Worm (Caenorhabditis elegans) whole organism, L1 larva: ENCODE results near the gene R08D7.4.

Source experiments
- alr-1 ChIP-seq: fragments of 200-800 bp; sonication (Bioruptor generic); optimal IDR thresholded peaks from 2 replicates; lab custom pipeline; 2018; ENCODE audit warnings: borderline replicate concordance, mild to moderate bottlenecking, missing genetic modification characterization, missing compliant biosample characterization
- ama-1 ChIP-seq: fragments of 150-350 bp; optimal IDR thresholded peaks from 2 replicates; lab custom pipeline; 2014
- blmp-1 ChIP-seq: fragments of 150-350 bp; optimal IDR thresholded peaks from 2 replicates; lab custom pipeline; 2014; ENCODE audit warnings: missing biosample characterization, missing genetic modification characterization
- ceh-63 ChIP-seq: fragments of 200-800 bp; sonication (Bioruptor generic); optimal IDR thresholded peaks from 2 replicates; lab custom pipeline; 2018; ENCODE audit warnings: mild to moderate bottlenecking, missing genetic modification characterization, missing compliant biosample characterization
- ceh-82 ChIP-seq, 3 experiments: fragments of 150-350 bp in 1 of 3; sonication (generic microtip) in 2 of 3; optimal IDR thresholded peaks; 2 replicates each; lab custom pipeline; 2014 to 2017; ENCODE audit warnings: missing biosample characterization in 3 of 3, missing genetic modification characterization in 3 of 3
- ceh-88 ChIP-seq: fragments of 200-800 bp; sonication (Bioruptor generic); IDR thresholded peaks from 2 replicates; pipeline ENCODE4 v1.3.6; 2022; ENCODE audit warnings: missing genetic modification characterization, missing compliant biosample characterization
- ces-1 ChIP-seq: fragments of 150-350 bp; optimal IDR thresholded peaks from 2 replicates; lab custom pipeline; 2014; ENCODE audit warnings: missing biosample characterization, missing genetic modification reagents, missing genetic modification characterization
- dpl-1 ChIP-seq, 3 experiments: fragments of 150-350 bp in 2 of 3; sonication (generic microtip) in 1 of 3; optimal IDR thresholded peaks; 2 replicates each; lab custom pipeline; 2014 to 2017; ENCODE audit warnings: missing biosample characterization in 3 of 3, missing genetic modification characterization in 3 of 3, missing genetic modification reagents in 3 of 3
- dsc-1 ChIP-seq: sonication (generic microtip); optimal IDR thresholded peaks from 2 replicates; lab custom pipeline; 2016; ENCODE audit warnings: mild to moderate bottlenecking, missing genetic modification characterization, missing compliant biosample characterization
- efl-1 ChIP-seq, 4 experiments: fragments of 150-350 bp; optimal IDR thresholded peaks in 3 of 4; peaks in 1 of 4; 1 replicate in 1 of 4; 2 replicates in 3 of 4; lab custom pipeline; 2014; ENCODE audit warnings: missing biosample characterization in 2 of 4, missing genetic modification characterization in 2 of 4, missing genetic modification reagents in 2 of 4
- egl-13 ChIP-seq: sonication (generic microtip); optimal IDR thresholded peaks from 2 replicates; lab custom pipeline; 2016; ENCODE audit warnings: missing genotype, missing genetic modification reagents, missing genetic modification characterization, missing compliant biosample characterization
- egl-27 ChIP-seq, 2 experiments: fragments of 150-350 bp in 1 of 2; sonication (generic microtip); optimal IDR thresholded peaks; 3 replicates each; lab custom pipeline; 2017 to 2018; ENCODE audit warnings: missing biosample characterization in 2 of 2, missing genetic modification characterization in 2 of 2, missing genetic modification reagents in 2 of 2
- elt-3 ChIP-seq, 6 experiments: fragments of 150-350 bp in 1 of 6; sonication (generic microtip); optimal IDR thresholded peaks; 2 replicates each; lab custom pipeline; 2017 to 2018; ENCODE audit warnings: missing biosample characterization in 6 of 6, missing genetic modification characterization in 6 of 6, inconsistent platforms in 1 of 6
- fkh-4 ChIP-seq: sonication (generic microtip); optimal IDR thresholded peaks from 2 replicates; lab custom pipeline; 2016; ENCODE audit warnings: missing compliant biosample characterization, missing genetic modification characterization, borderline replicate concordance
- fkh-8 ChIP-seq: sonication (generic microtip); optimal IDR thresholded peaks from 2 replicates; lab custom pipeline; 2016; ENCODE audit warnings: mild to moderate bottlenecking, missing genetic modification characterization, missing compliant biosample characterization
- fos-1 ChIP-seq: fragments of 150-350 bp; optimal IDR thresholded peaks from 2 replicates; lab custom pipeline; 2014; ENCODE audit warnings: missing biosample characterization, missing genetic modification characterization
- grh-1 ChIP-seq: fragments of 200-800 bp; sonication (Bioruptor generic); IDR thresholded peaks from 2 replicates; pipeline ENCODE4 v1.3.6; 2022; ENCODE audit warnings: missing genetic modification reagents, missing genetic modification characterization, missing compliant biosample characterization
- hlh-17 ChIP-seq: fragments of 200-800 bp; sonication (Bioruptor generic); optimal IDR thresholded peaks from 2 replicates; lab custom pipeline; 2018; ENCODE audit warnings: missing genetic modification characterization, mild to moderate bottlenecking, missing compliant biosample characterization, moderate library complexity, borderline replicate concordance
- irx-1 ChIP-seq: sonication (generic microtip); optimal IDR thresholded peaks from 2 replicates; lab custom pipeline; 2016; ENCODE audit warnings: missing genetic modification characterization, missing compliant biosample characterization
- isw-1 ChIP-seq: fragments of 200-800 bp; sonication (Bioruptor generic); IDR thresholded peaks from 2 replicates; pipeline ENCODE4 v1.3.6; 2022; ENCODE audit warnings: missing genetic modification characterization, missing compliant biosample characterization
- jun-1 ChIP-seq: fragments of 150-350 bp; optimal IDR thresholded peaks from 2 replicates; lab custom pipeline; 2014; ENCODE audit warnings: missing biosample characterization, missing genetic modification reagents, missing genetic modification characterization
- lin-14 ChIP-seq: fragments of 200-800 bp; sonication (Bioruptor generic); optimal IDR thresholded peaks from 2 replicates; lab custom pipeline; 2018; ENCODE audit warnings: mild to moderate bottlenecking, missing genetic modification characterization, moderate library complexity, missing compliant biosample characterization
- lin-35 ChIP-seq, 2 experiments: fragments of 150-350 bp; optimal IDR thresholded peaks; 2 replicates each; lab custom pipeline; 2014; ENCODE audit warnings: missing biosample characterization in 2 of 2, missing genetic modification characterization in 2 of 2, missing genetic modification reagents in 2 of 2
- lin-39 ChIP-seq: fragments of 150-350 bp; optimal IDR thresholded peaks from 2 replicates; lab custom pipeline; 2014; ENCODE audit warnings: missing biosample characterization, missing genetic modification reagents, missing genetic modification characterization
- lir-3 ChIP-seq: sonication (generic microtip); optimal IDR thresholded peaks from 2 replicates; lab custom pipeline; 2016; ENCODE audit warnings: mild to moderate bottlenecking, missing genetic modification characterization, moderate library complexity, missing compliant biosample characterization; ENCODE audit not compliant: poor library complexity
- lsy-2 ChIP-seq, 2 experiments: fragments of 150-350 bp; optimal IDR thresholded peaks; 2 replicates each; lab custom pipeline; 2014; ENCODE audit warnings: missing biosample characterization in 2 of 2, missing genetic modification characterization in 2 of 2
- mab-9 ChIP-seq: fragments of 200-800 bp; sonication (Bioruptor generic); IDR thresholded peaks from 2 replicates; pipeline ENCODE4 v1.3.6; 2022; ENCODE audit warnings: missing genetic modification reagents, missing genetic modification characterization, missing compliant biosample characterization
- mep-1 ChIP-seq: fragments of 150-350 bp; optimal IDR thresholded peaks from 2 replicates; lab custom pipeline; 2014; ENCODE audit warnings: missing biosample characterization, missing genetic modification characterization
- nhr-11 ChIP-seq: fragments of 150-350 bp; optimal IDR thresholded peaks from 2 replicates; lab custom pipeline; 2014; ENCODE audit warnings: missing biosample characterization, missing genetic modification characterization
- nhr-20 ChIP-seq: sonication (generic microtip); optimal IDR thresholded peaks from 2 replicates; lab custom pipeline; 2016; ENCODE audit warnings: mild to moderate bottlenecking, missing genetic modification characterization, missing compliant biosample characterization
- nhr-237 ChIP-seq: fragments of 150-350 bp; optimal IDR thresholded peaks from 2 replicates; lab custom pipeline; 2014; ENCODE audit warnings: missing biosample characterization, missing genetic modification characterization
- nhr-47 ChIP-seq: sonication (generic microtip); optimal IDR thresholded peaks from 2 replicates; lab custom pipeline; 2016; ENCODE audit warnings: mild to moderate bottlenecking, missing genetic modification characterization, moderate library complexity, missing compliant biosample characterization
- nhr-71 ChIP-seq: sonication (generic microtip); optimal IDR thresholded peaks from 2 replicates; lab custom pipeline; 2016; ENCODE audit warnings: mild to moderate bottlenecking, missing genetic modification characterization, moderate library complexity, missing compliant biosample characterization
- nhr-77 ChIP-seq: fragments of 150-350 bp; optimal IDR thresholded peaks from 2 replicates; lab custom pipeline; 2014; ENCODE audit warnings: missing biosample characterization, missing genetic modification characterization
- nhr-84 ChIP-seq: sonication (generic microtip); optimal IDR thresholded peaks from 2 replicates; lab custom pipeline; 2017; ENCODE audit warnings: missing biosample characterization, missing genetic modification characterization
- nhr-90 ChIP-seq: sonication (generic microtip); optimal IDR thresholded peaks from 2 replicates; lab custom pipeline; 2016; ENCODE audit warnings: mild to moderate bottlenecking, missing genetic modification characterization, missing compliant biosample characterization; ENCODE audit not compliant: poor library complexity
- skn-1 ChIP-seq: fragments of 150-350 bp; optimal IDR thresholded peaks from 2 replicates; lab custom pipeline; 2014; ENCODE audit warnings: missing biosample characterization, missing genetic modification characterization
- sup-37 ChIP-seq: fragments of 200-800 bp; sonication (Bioruptor generic); optimal IDR thresholded peaks from 2 replicates; lab custom pipeline; 2018; ENCODE audit warnings: mild to moderate bottlenecking, missing genetic modification characterization, missing compliant biosample characterization
- tlp-1 ChIP-seq: fragments of 150-350 bp; optimal IDR thresholded peaks from 2 replicates; lab custom pipeline; 2014; ENCODE audit warnings: missing biosample characterization, missing genetic modification characterization
- unc-30 ChIP-seq: sonication (generic microtip); optimal IDR thresholded peaks from 2 replicates; lab custom pipeline; 2017; ENCODE audit warnings: missing biosample characterization, missing genetic modification characterization
- unc-86 ChIP-seq: sonication (generic microtip); optimal IDR thresholded peaks from 2 replicates; lab custom pipeline; 2016; ENCODE audit warnings: missing genetic modification characterization, missing compliant biosample characterization
- zag-1 ChIP-seq: fragments of 150-350 bp; optimal IDR thresholded peaks from 2 replicates; lab custom pipeline; 2014; ENCODE audit warnings: missing biosample characterization, missing genetic modification characterization
- zip-4 ChIP-seq: fragments of 200-800 bp; sonication (Bioruptor generic); optimal IDR thresholded peaks from 2 replicates; lab custom pipeline; 2018; ENCODE audit warnings: mild to moderate bottlenecking, missing genetic modification characterization, moderate library complexity, missing compliant biosample characterization
- ztf-4 ChIP-seq: fragments of 150-350 bp; optimal IDR thresholded peaks from 2 replicates; lab custom pipeline; 2014; ENCODE audit warnings: missing biosample characterization, missing genetic modification characterization

Gene R08D7.4

DNA sequence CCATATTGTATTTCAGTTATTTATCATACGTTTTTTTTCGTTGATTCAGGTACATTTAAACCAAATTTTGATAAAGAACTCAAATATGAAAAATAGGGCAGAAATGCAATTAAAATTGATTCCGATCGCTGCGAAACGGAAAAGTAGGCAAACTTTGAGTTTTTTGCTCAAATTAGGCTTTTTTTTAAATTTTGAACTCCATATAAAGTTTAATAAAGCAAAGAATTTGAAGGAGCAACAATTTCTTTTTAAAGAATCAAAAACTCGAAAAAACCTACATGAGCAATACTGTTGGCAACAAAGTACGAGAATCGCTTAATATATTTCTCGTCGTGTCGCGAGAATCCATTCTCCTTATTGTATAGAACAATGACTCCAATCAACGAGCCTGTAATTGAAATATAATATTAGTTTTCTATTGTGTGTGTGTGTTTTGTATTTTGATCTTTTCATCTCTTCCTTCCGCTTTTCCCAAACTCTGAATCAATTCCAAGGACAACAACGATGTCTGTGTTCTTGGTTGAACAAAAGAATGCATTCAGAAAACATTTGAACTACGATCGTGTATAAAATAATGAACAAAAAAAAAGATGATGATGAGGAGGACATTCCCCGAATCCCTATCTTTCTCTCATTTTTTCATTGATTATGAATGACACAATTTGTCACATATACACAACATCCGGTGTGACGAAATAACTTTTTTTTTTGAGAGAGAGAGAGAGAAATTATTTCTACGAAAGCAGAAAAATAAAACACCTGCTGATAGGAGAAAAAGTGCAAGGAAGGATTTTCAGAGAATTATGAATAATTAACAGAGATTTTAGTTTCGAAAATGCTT is 7.0 kb downstream of the R08D7.4 start:
- TF ChIP-seq dsc-1: peak; percentile 25
- no peak for TF ChIP-seq nhr-47 (tag; lab: Kevin White, UChicago)
- TF ChIP-seq isw-1 (GFP tag; lab: Robert Waterston, UW): no peak
- TF ChIP-seq elt-3 (tag; optimal IDR thresholded peaks at IDR 0.05; lab: Kevin White, UChicago): no peak
- TF ChIP-seq nhr-90: peak; percentile 20
- no peak for TF ChIP-seq fos-1
- no peak for TF ChIP-seq efl-1 (optimal IDR thresholded peaks at IDR 0.05; lab: Kevin White, UChicago)
- TF ChIP-seq efl-1 (GFP tag; optimal IDR thresholded peaks at IDR 0.05 in 1 of 2; lab: Kevin White, UChicago): peak in 1 of 2 experiments; percentile 75
- no peak for TF ChIP-seq zag-1 (tag; lab: Kevin White, UChicago)
- peak; percentile 16 for TF ChIP-seq unc-86 (tag; lab: Kevin White, UChicago)
- TF ChIP-seq egl-13 (tag; lab: Kevin White, UChicago): no peak
- TF ChIP-seq mep-1 (tag; lab: Kevin White, UChicago): peak; percentile 13
- peak; percentile 61 for TF ChIP-seq nhr-71 (tag; lab: Kevin White, UChicago)
- peak; percentile 47 for TF ChIP-seq lin-14 (GFP tag; lab: Kevin White, UChicago)
- peak; percentile 17 for TF ChIP-seq blmp-1 (tag; lab: Kevin White, UChicago)
- peak; percentile 53 for TF ChIP-seq fkh-8
- peak; percentile 18 for TF ChIP-seq skn-1 (tag; lab: Kevin White, UChicago)
- no peak for TF ChIP-seq nhr-84 (tag; lab: Kevin White, UChicago)
- TF ChIP-seq sup-37: no peak

DNA sequence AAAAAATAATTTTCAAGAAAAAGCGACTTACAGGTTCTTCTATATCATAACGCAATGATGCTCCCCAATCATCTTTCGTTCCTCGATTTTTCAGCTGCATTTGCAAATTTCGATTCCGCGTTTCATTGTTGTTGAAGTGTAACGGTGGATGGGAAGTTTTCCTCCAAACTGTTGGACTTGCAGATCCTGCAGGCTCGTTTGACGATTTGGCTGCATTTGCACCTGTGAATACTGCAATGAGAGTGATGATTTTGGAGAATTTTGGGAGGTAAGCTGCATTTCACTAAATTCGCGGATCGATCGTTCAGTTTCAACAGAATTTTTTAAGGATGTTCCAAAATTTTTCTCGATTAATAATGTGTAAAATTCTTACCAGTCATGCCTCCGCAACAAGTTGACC is 9.2 kb downstream of the R08D7.4 start:
- TF ChIP-seq lin-35 (GFP tag; optimal IDR thresholded peaks at IDR 0.05; lab: Kevin White, UChicago): no peak
- no peak for TF ChIP-seq lir-3 (tag; lab: Kevin White, UChicago)
- TF ChIP-seq jun-1 (tag; lab: Kevin White, UChicago): no peak
- TF ChIP-seq alr-1 (tag; lab: Kevin White, UChicago): no peak

DNA sequence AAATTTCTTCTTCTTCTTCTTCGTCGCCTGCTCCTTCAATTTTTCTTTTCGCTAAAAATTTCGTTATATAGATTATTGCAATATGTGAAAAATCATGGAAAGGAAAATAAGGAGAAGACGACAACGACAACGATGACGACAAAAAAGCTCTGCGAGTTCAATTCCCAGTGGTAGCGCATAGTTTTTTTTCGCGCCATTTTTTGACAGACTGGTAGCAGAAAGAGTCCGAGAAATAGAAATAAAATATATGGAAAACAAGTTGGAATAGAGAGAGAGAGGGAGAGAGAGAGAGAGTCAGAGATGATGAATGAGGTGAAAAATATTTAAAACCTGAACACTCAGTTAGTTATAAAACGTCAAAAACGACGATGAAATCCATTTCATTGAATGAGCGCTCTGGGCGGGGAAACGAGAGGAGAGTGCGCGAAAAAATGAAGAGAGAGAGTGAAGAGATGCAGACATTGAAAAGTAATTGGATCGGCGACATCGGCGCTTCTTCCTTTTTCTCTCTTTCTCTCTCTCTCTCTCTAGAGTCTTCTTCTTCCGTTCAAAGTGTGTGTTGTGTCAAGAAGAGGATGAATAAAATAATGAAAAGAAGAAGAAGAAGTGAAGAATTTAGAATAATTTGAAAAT is 10.3 kb downstream of the R08D7.4 start, which contains the start of gene pde-2:
TSS of gene pde-2 (minus strand) at position 51 of the 633 bp plus-strand sequence.
- TF ChIP-seq skn-1 (tag; lab: Kevin White, UChicago) (peak; percentile 47), ceh-82 (tag; optimal IDR thresholded peaks at IDR 0.05; lab: Kevin White, UChicago) (peak in 2 of 3 experiments; percentile 34 to 37), nhr-90 (no peak), fkh-4 (tag; lab: Kevin White, UChicago) (no peak), mab-9 (no peak), egl-13 (tag; lab: Kevin White, UChicago) (no peak), lin-14 (GFP tag; lab: Kevin White, UChicago) (peak; percentile 89), zip-4 (no peak), ztf-4 (tag; lab: Kevin White, UChicago) (peak; percentile 33), ceh-63 (no peak), tlp-1 (no peak), grh-1 (no peak), hlh-17 (GFP tag; lab: Kevin White, UChicago) (no peak), nhr-20 (tag; lab: Kevin White, UChicago) (peak; percentile 28), fos-1 (no peak), dpl-1 (GFP tag; optimal IDR thresholded peaks at IDR 0.05; lab: Kevin White, UChicago) (peak; percentile 18 to 37 (median 26)), unc-30 (tag; lab: Kevin White, UChicago) (no peak), irx-1 (tag; lab: Kevin White, UChicago) (no peak), nhr-47 (tag; lab: Kevin White, UChicago) (peak; percentile 58), nhr-77 (tag; lab: Kevin White, UChicago) (no peak), ama-1 (lab: Kevin White, UChicago) (no peak), nhr-237 (tag; lab: Kevin White, UChicago) (no peak), lsy-2 (tag; optimal IDR thresholded peaks at IDR 0.05; lab: Kevin White, UChicago) (peak; percentile 47 to 64), zag-1 (tag; lab: Kevin White, UChicago) (no peak), mep-1 (tag; lab: Kevin White, UChicago) (peak; percentile 78), egl-27 (tag; optimal IDR thresholded peaks at IDR 0.05; lab: Kevin White, UChicago) (no peak), alr-1 (tag; lab: Kevin White, UChicago) (no peak), lin-39 (tag; lab: Kevin White, UChicago) (no peak), ceh-88 (GFP tag; lab: Robert Waterston, UW) (no peak), nhr-11 (tag; lab: Kevin White, UChicago) (no peak), ces-1 (GFP tag; lab: Kevin White, UChicago) (no peak), elt-3 (tag; optimal IDR thresholded peaks at IDR 0.05; lab: Kevin White, UChicago) (no peak), nhr-71 (tag; lab: Kevin White, UChicago) (peak; percentile 68)
